Worm (Caenorhabditis elegans): ENCODE results near the gene sumv-2.

The sumv-2 gene

ce11 chrV:4615802-4616201, 1.6 kb upstream of the sumv-2 start, which contains the start of the genes Y61A9LA.10 and F54D11.4:
Y61A9LA.10 (minus strand) TSS chrV:4615817.
F54D11.4 (plus strand) TSS chrV:4616151.
- TF ChIP-seq lin-15B (tag; optimal IDR thresholded peaks at IDR 0.05) (peak; percentile 54), zag-1 (tag; optimal IDR thresholded peaks at IDR 0.05) (no peak), nhr-12 (tag; optimal IDR thresholded peaks at IDR 0.05) (no peak), snpc-4 (tag; optimal IDR thresholded peaks at IDR 0.05) (peak; percentile 53), nhr-76 (tag; optimal IDR thresholded peaks at IDR 0.05) (no peak), fkh-10 (GFP tag; optimal IDR thresholded peaks at IDR 0.05) (no peak), ama-1 (optimal IDR thresholded peaks at IDR 0.05) (no peak), pqm-1 (tag; optimal IDR thresholded peaks at IDR 0.05) (no peak), lsy-12 (tag; optimal IDR thresholded peaks at IDR 0.05) (no peak), nhr-43 (tag; optimal IDR thresholded peaks at IDR 0.05; ENCODE audit: poor library complexity, severe bottlenecking) (no peak), fkh-2 (tag; optimal IDR thresholded peaks at IDR 0.05) (no peak), ceh-82 (tag; optimal IDR thresholded peaks at IDR 0.05) (no peak), skn-1 (tag; optimal IDR thresholded peaks at IDR 0.05) (peak; percentile 1), unc-62 (GFP tag; optimal IDR thresholded peaks at IDR 0.05) (no peak), nhr-77 (tag; optimal IDR thresholded peaks at IDR 0.05) (no peak), elt-2 (tag; optimal IDR thresholded peaks at IDR 0.05) (peak; percentile 37), unc-39 (tag; optimal IDR thresholded peaks at IDR 0.05) (no peak), nfya-1 (tag; optimal IDR thresholded peaks at IDR 0.05; ENCODE audit: insufficient read depth) (peak; percentile 47), pha-4 (tag; optimal IDR thresholded peaks at IDR 0.05) (peak; percentile 72), nhr-23 (tag; optimal IDR thresholded peaks at IDR 0.05) (peak; percentile 76), elt-3 (tag; optimal IDR thresholded peaks at IDR 0.05) (no peak), nhr-28 (tag; optimal IDR thresholded peaks at IDR 0.05) (no peak), hmg-11 (tag; optimal IDR thresholded peaks at IDR 0.05) (peak; percentile 41), tbx-2 (tag; optimal IDR thresholded peaks at IDR 0.05) (no peak), lin-39 (tag; optimal IDR thresholded peaks at IDR 0.05) (peak; percentile 37), mdl-1 (tag; optimal IDR thresholded peaks at IDR 0.05) (no peak), elt-1 (tag; optimal IDR thresholded peaks at IDR 0.05) (no peak), ceh-28 (tag; optimal IDR thresholded peaks at IDR 0.05) (peak; percentile 50)

ce11 chrV:4623535-4623934, 6.2 kb downstream of the sumv-2 start:
- peak; percentile 98 for TF ChIP-seq nfya-1 (tag; optimal IDR thresholded peaks at IDR 0.05; ENCODE audit: insufficient read depth)
- no peak for TF ChIP-seq lin-15B (tag; optimal IDR thresholded peaks at IDR 0.05)

ce11 chrV:4624717-4625116, 7.4 kb downstream of the sumv-2 start:
- no peak for TF ChIP-seq ztf-4 (tag; optimal IDR thresholded peaks at IDR 0.05)
- TF ChIP-seq nhr-12 (tag; optimal IDR thresholded peaks at IDR 0.05) = no peak
- peak; percentile 98 for TF ChIP-seq nfya-1 (tag; optimal IDR thresholded peaks at IDR 0.05; ENCODE audit: insufficient read depth)
- TF ChIP-seq nhr-67 (tag; optimal IDR thresholded peaks at IDR 0.05) = no peak
- TF ChIP-seq ceh-28 (tag; optimal IDR thresholded peaks at IDR 0.05) = no peak

- no peak for TF ChIP-seq aly-2 (tag; optimal IDR thresholded peaks at IDR 0.05)
- no peak for TF ChIP-seq ceh-9 (tag; optimal IDR thresholded peaks at IDR 0.05)
- peak; percentile 48 for TF ChIP-seq fkh-10 (GFP tag; optimal IDR thresholded peaks at IDR 0.05)
- no peak for TF ChIP-seq lsy-12 (tag; optimal IDR thresholded peaks at IDR 0.05)
Measured at ce11 chrV:4626344-4626743, 9.0 kb downstream of the sumv-2 start.

ce11 chrV:4628517-4628930, 11.2 kb downstream of the sumv-2 start, which contains the start of gene pmt-2:
pmt-2 (plus strand) TSS chrV:4628580.
- TF ChIP-seq mml-1 (tag; optimal IDR thresholded peaks at IDR 0.05) (no peak), lin-39 (tag; optimal IDR thresholded peaks at IDR 0.05) (no peak), nhr-11 (tag; optimal IDR thresholded peaks at IDR 0.05) (no peak), unc-39 (tag; optimal IDR thresholded peaks at IDR 0.05) (no peak), hmg-11 (tag; optimal IDR thresholded peaks at IDR 0.05) (no peak), fos-1 (tag; optimal IDR thresholded peaks at IDR 0.05) (no peak), nhr-12 (tag; optimal IDR thresholded peaks at IDR 0.05) (no peak), lin-15B (tag; optimal IDR thresholded peaks at IDR 0.05) (no peak), ceh-28 (tag; optimal IDR thresholded peaks at IDR 0.05) (no peak), nfya-1 (tag; optimal IDR thresholded peaks at IDR 0.05; ENCODE audit: insufficient read depth) (peak; percentile 1), sea-2 (GFP tag; optimal IDR thresholded peaks at IDR 0.05) (no peak), elt-1 (tag; optimal IDR thresholded peaks at IDR 0.05) (peak; percentile 99), daf-12 (tag; optimal IDR thresholded peaks at IDR 0.05) (no peak), nhr-28 (tag; optimal IDR thresholded peaks at IDR 0.05) (no peak), ztf-11 (tag; optimal IDR thresholded peaks at IDR 0.05) (no peak), pha-4 (tag; optimal IDR thresholded peaks at IDR 0.05) (no peak), ama-1 (optimal IDR thresholded peaks at IDR 0.05) (no peak), eor-1 (tag; optimal IDR thresholded peaks at IDR 0.05) (no peak), nhr-25 (tag; optimal IDR thresholded peaks at IDR 0.05) (peak; percentile 83), lsy-12 (tag; optimal IDR thresholded peaks at IDR 0.05) (no peak), nhr-43 (tag; optimal IDR thresholded peaks at IDR 0.05; ENCODE audit: poor library complexity, severe bottlenecking) (no peak), elt-3 (tag; optimal IDR thresholded peaks at IDR 0.05) (peak in 1 of 3 experiments; percentile 54), jun-1 (tag; optimal IDR thresholded peaks at IDR 0.05) (no peak), nhr-67 (tag; optimal IDR thresholded peaks at IDR 0.05) (no peak), ceh-82 (tag; optimal IDR thresholded peaks at IDR 0.05) (no peak), ztf-4 (tag; optimal IDR thresholded peaks at IDR 0.05) (no peak), elt-2 (tag; optimal IDR thresholded peaks at IDR 0.05) (peak; percentile 32), nhr-23 (tag; optimal IDR thresholded peaks at IDR 0.05) (peak; percentile 46), tbx-2 (tag; optimal IDR thresholded peaks at IDR 0.05) (no peak), nhr-237 (tag; optimal IDR thresholded peaks at IDR 0.05) (no peak), zag-1 (tag; optimal IDR thresholded peaks at IDR 0.05) (no peak), R02D3.7 (tag; optimal IDR thresholded peaks at IDR 0.05) (no peak)
